Worm (Caenorhabditis elegans): ENCODE results near the gene lips-2.

DNA sequence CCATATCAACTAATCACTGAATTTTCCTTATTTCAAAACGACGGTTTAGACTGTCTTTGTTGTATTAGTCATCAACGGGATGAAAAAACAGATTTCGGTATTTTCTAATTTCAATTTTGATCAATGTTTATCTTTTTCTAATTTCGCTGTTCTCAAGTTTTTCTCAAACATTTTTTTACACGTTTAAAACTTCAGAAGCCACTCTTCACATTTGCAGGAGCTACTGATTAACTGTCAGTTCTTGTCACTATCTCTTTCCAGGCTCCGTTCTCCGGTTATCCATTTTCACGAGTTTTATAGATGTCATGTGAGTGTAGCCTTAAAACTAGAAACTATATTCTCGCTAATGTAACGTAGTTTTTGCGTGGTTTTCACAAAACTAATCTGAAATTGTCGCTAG, 4.9 kb downstream of the lips-2 start, which contains the start of gene C04B4.4:
- TF ChIP-seq nhr-237 (tag; optimal IDR thresholded peaks at IDR 0.05): no peak
- no peak for TF ChIP-seq lir-3 (tag; optimal IDR thresholded peaks at IDR 0.05)
- TF ChIP-seq tag-97 (GFP tag; IDR thresholded peaks at IDR 0.05): no peak
- no peak for TF ChIP-seq R02D3.7 (tag; optimal IDR thresholded peaks at IDR 0.05)
- TF ChIP-seq pqm-1 (tag; optimal IDR thresholded peaks at IDR 0.05): no peak
- TF ChIP-seq madf-9 (GFP tag; conservative IDR thresholded peaks at IDR 0.05): no peak
- no peak for TF ChIP-seq jun-1 (tag; optimal IDR thresholded peaks at IDR 0.05)
- no peak for TF ChIP-seq T20F7.1 (GFP tag; optimal IDR thresholded peaks at IDR 0.05)
- TF ChIP-seq hlh-30 (tag; optimal IDR thresholded peaks at IDR 0.05; ENCODE audit: insufficient read depth): no peak
- TF ChIP-seq nhr-41 (GFP tag; IDR thresholded peaks at IDR 0.05): no peak
- TF ChIP-seq Y105C5A.15 (GFP tag; IDR thresholded peaks at IDR 0.05): no peak
- no peak for TF ChIP-seq ZK546.5 (tag; optimal IDR thresholded peaks at IDR 0.05)
- no peak for TF ChIP-seq ztf-11 (tag; optimal IDR thresholded peaks at IDR 0.05)
